Worm (Caenorhabditis elegans) whole organism, L4 larva: ENCODE data around the gene hda-11.

ENCODE experiments used
- D1046.2 ChIP-seq: fragments of 200-800 bp; sonication (Bioruptor generic); IDR thresholded peaks from 2 replicates; pipeline ENCODE4 v1.3.6; 2022; ENCODE audit warnings: missing genetic modification characterization, missing compliant biosample characterization
- F26F4.8 ChIP-seq: fragments of 200-800 bp; sonication (Bioruptor generic); conservative IDR thresholded peaks from 2 replicates; pipeline ENCODE4 v1.3.6; 2022; ENCODE audit warnings: missing genetic modification characterization, missing compliant biosample characterization
- F37D6.2 ChIP-seq: sonication (generic microtip); optimal IDR thresholded peaks from 2 replicates; lab custom pipeline; 2016; ENCODE audit warnings: mild to moderate bottlenecking, missing genetic modification characterization, missing compliant biosample characterization
- F44E2.7 ChIP-seq: fragments of 200-800 bp; sonication (Bioruptor generic); IDR thresholded peaks from 2 replicates; pipeline ENCODE4 v2.1.2; 2022; ENCODE audit warnings: missing genetic modification characterization, missing compliant biosample characterization
- T20F7.1 ChIP-seq: fragments of 200-800 bp; sonication (Bioruptor generic); optimal IDR thresholded peaks from 2 replicates; lab custom pipeline; 2018; ENCODE audit warnings: mild to moderate bottlenecking, missing genetic modification characterization, missing compliant biosample characterization
- Y105C5A.15 ChIP-seq: fragments of 200-800 bp; sonication (Bioruptor generic); IDR thresholded peaks from 2 replicates; pipeline ENCODE4 v1.3.6; 2022; ENCODE audit warnings: missing genetic modification characterization, missing compliant biosample characterization
- ZK546.5 ChIP-seq, 2 experiments: sonication (generic microtip); optimal IDR thresholded peaks; 2 replicates each; lab custom pipeline; 2017; ENCODE audit warnings: missing biosample characterization in 2 of 2, missing genetic modification characterization in 2 of 2
- aha-1 ChIP-seq: fragments of 150-350 bp; peaks from one replicate; lab custom pipeline; 2014; ENCODE audit warnings: missing biosample characterization, missing genetic modification characterization
- ama-1 ChIP-seq: fragments of 150-350 bp; optimal IDR thresholded peaks from 2 replicates; lab custom pipeline; 2014; ENCODE audit warnings: inconsistent platforms, mixed read lengths
- ceh-28 ChIP-seq: fragments of 150-350 bp; optimal IDR thresholded peaks from 2 replicates; lab custom pipeline; 2014; ENCODE audit warnings: missing biosample characterization, missing genetic modification reagents, missing genetic modification characterization
- ceh-62 ChIP-seq: sonication (generic microtip); optimal IDR thresholded peaks from 2 replicates; lab custom pipeline; 2017; ENCODE audit warnings: missing biosample characterization, missing genetic modification characterization
- ctbp-1 ChIP-seq: fragments of 200-800 bp; sonication (Bioruptor generic); IDR thresholded peaks from 2 replicates; pipeline ENCODE4 v1.3.6; 2022; ENCODE audit warnings: missing genetic modification reagents, missing genetic modification characterization, missing compliant biosample characterization
- daf-12 ChIP-seq: fragments of 150-350 bp; optimal IDR thresholded peaks from 2 replicates; lab custom pipeline; 2014; ENCODE audit warnings: missing biosample characterization, missing genetic modification reagents, missing genetic modification characterization
- daf-16 ChIP-seq, 3 experiments: sonication (generic microtip); optimal IDR thresholded peaks; 2 replicates each; lab custom pipeline; 2016 to 2017; ENCODE audit warnings: missing genetic modification characterization in 3 of 3, missing genetic modification reagents in 3 of 3, mild to moderate bottlenecking in 2 of 3, missing compliant biosample characterization in 2 of 3, missing biosample characterization in 1 of 3, moderate library complexity in 1 of 3
- daf-19 ChIP-seq: fragments of 200-800 bp; sonication (Bioruptor generic); conservative IDR thresholded peaks from 2 replicates; pipeline ENCODE4 v1.3.6; 2022; ENCODE audit warnings: missing genetic modification characterization, missing compliant biosample characterization
- dmd-6 ChIP-seq: fragments of 200-800 bp; sonication (Bioruptor generic); IDR thresholded peaks from 2 replicates; pipeline ENCODE4 v1.3.6; 2022; ENCODE audit warnings: missing genetic modification reagents, missing genetic modification characterization, missing compliant biosample characterization
- dmd-9 ChIP-seq: fragments of 200-800 bp; sonication (Bioruptor generic); IDR thresholded peaks from 2 replicates; pipeline ENCODE4 v1.3.6; 2022; ENCODE audit warnings: missing genetic modification reagents, missing genetic modification characterization, missing compliant biosample characterization
- duxl-1 ChIP-seq: sonication (generic microtip); optimal IDR thresholded peaks from 2 replicates; lab custom pipeline; 2016; ENCODE audit warnings: mild to moderate bottlenecking, missing genetic modification characterization, moderate library complexity, missing compliant biosample characterization; ENCODE audit not compliant: poor library complexity
- dve-1 ChIP-seq: sonication (generic microtip); optimal IDR thresholded peaks from 2 replicates; lab custom pipeline; 2017; ENCODE audit warnings: antibody characterized with exemption, mild to moderate bottlenecking, missing genetic modification characterization, missing compliant biosample characterization; ENCODE audit not compliant: insufficient read depth
- hlh-11 ChIP-seq: fragments of 200-800 bp; sonication (Bioruptor generic); optimal IDR thresholded peaks from 2 replicates; lab custom pipeline; 2018; ENCODE audit warnings: mild to moderate bottlenecking, missing genetic modification characterization, missing compliant biosample characterization
- hmg-1.1 ChIP-seq: fragments of 200-800 bp; sonication (Bioruptor generic); IDR thresholded peaks from 2 replicates; pipeline ENCODE4 v1.3.6; 2022; ENCODE audit warnings: missing genetic modification reagents, missing genetic modification characterization, missing compliant biosample characterization
- lim-7 ChIP-seq: fragments of 200-800 bp; sonication (Bioruptor generic); IDR thresholded peaks from 2 replicates; pipeline ENCODE4 v1.3.6; 2022; ENCODE audit warnings: missing genetic modification characterization, missing compliant biosample characterization
- lin-29 ChIP-seq: fragments of 200-800 bp; sonication (Bioruptor generic); IDR thresholded peaks from 2 replicates; pipeline ENCODE4 v1.3.6; 2022; ENCODE audit warnings: missing genetic modification reagents, missing genetic modification characterization, missing compliant biosample characterization
- lsy-2 ChIP-seq, 2 experiments: fragments of 150-350 bp in 1 of 2; sonication (generic microtip) in 1 of 2; optimal IDR thresholded peaks; 2 replicates each; lab custom pipeline; 2014 to 2017; ENCODE audit warnings: missing biosample characterization in 2 of 2, missing genetic modification characterization in 2 of 2
- madf-9 ChIP-seq: fragments of 200-800 bp; sonication (Bioruptor generic); conservative IDR thresholded peaks from 2 replicates; pipeline ENCODE4 v1.3.6; 2022; ENCODE audit warnings: missing genetic modification reagents, missing genetic modification characterization, missing compliant biosample characterization
- mdl-1 ChIP-seq, 2 experiments: fragments of 150-350 bp in 1 of 2; sonication (generic microtip) in 1 of 2; optimal IDR thresholded peaks; 2 replicates each; lab custom pipeline; 2014 to 2017; ENCODE audit warnings: missing biosample characterization in 2 of 2, missing genetic modification characterization in 2 of 2
- nhr-102 ChIP-seq: sonication (generic microtip); optimal IDR thresholded peaks from 2 replicates; lab custom pipeline; 2016; ENCODE audit warnings: mild to moderate bottlenecking, missing genetic modification characterization, moderate library complexity, missing compliant biosample characterization
- nhr-25 ChIP-seq: sonication (generic microtip); optimal IDR thresholded peaks from 2 replicates; lab custom pipeline; 2017; ENCODE audit warnings: missing genetic modification characterization, mild to moderate bottlenecking, missing compliant biosample characterization, antibody characterized with exemption, moderate library complexity, borderline replicate concordance; ENCODE audit not compliant: insufficient read depth
- nhr-28 ChIP-seq: fragments of 150-350 bp; optimal IDR thresholded peaks from 2 replicates; lab custom pipeline; 2014; ENCODE audit warnings: missing biosample characterization, missing genetic modification characterization
- nhr-76 ChIP-seq: fragments of 150-350 bp; optimal IDR thresholded peaks from 2 replicates; lab custom pipeline; 2014; ENCODE audit warnings: missing biosample characterization, missing genetic modification characterization
- nhr-77 ChIP-seq: fragments of 150-350 bp; optimal IDR thresholded peaks from 2 replicates; lab custom pipeline; 2014; ENCODE audit warnings: missing biosample characterization, missing genetic modification characterization
- php-3 ChIP-seq: fragments of 200-800 bp; sonication (Bioruptor generic); IDR thresholded peaks from 2 replicates; pipeline ENCODE4 v1.3.6; 2022; ENCODE audit warnings: missing genetic modification reagents, missing genetic modification characterization, missing compliant biosample characterization
- pqm-1 ChIP-seq: sonication (generic microtip); optimal IDR thresholded peaks from 2 replicates; lab custom pipeline; 2017; ENCODE audit warnings: missing biosample characterization, missing genetic modification characterization
- saeg-2 ChIP-seq: fragments of 200-800 bp; sonication (Bioruptor generic); IDR thresholded peaks from 2 replicates; pipeline ENCODE4 v1.3.6; 2022; ENCODE audit warnings: missing genetic modification reagents, missing genetic modification characterization, missing compliant biosample characterization
- skn-1 ChIP-seq: fragments of 150-350 bp; optimal IDR thresholded peaks from 2 replicates; lab custom pipeline; 2014; ENCODE audit warnings: missing biosample characterization, missing genetic modification characterization
- snpc-4 ChIP-seq: fragments of 150-350 bp; optimal IDR thresholded peaks from 2 replicates; lab custom pipeline; 2014; ENCODE audit warnings: missing biosample characterization, missing genetic modification characterization
- tag-97 ChIP-seq: fragments of 200-800 bp; sonication (Bioruptor generic); IDR thresholded peaks from 2 replicates; pipeline ENCODE4 v1.3.6; 2022; ENCODE audit warnings: missing genetic modification characterization, missing compliant biosample characterization
- tra-1 ChIP-seq: fragments of 200-800 bp; sonication (Bioruptor generic); IDR thresholded peaks from 2 replicates; pipeline ENCODE4 v1.3.6; 2022; ENCODE audit warnings: missing genetic modification reagents, missing genetic modification characterization, missing compliant biosample characterization
- unc-62 ChIP-seq, 3 experiments: fragments of 150-350 bp in 1 of 3; sonication (generic microtip); optimal IDR thresholded peaks in 2 of 3; peaks in 1 of 3; 1 replicate in 1 of 3; 2 replicates in 2 of 3; lab custom pipeline; 2014 to 2017; ENCODE audit warnings: missing biosample characterization in 3 of 3, missing genetic modification characterization in 3 of 3, missing genetic modification reagents in 3 of 3, missing genotype in 1 of 3
- zag-1 ChIP-seq: fragments of 150-350 bp; optimal IDR thresholded peaks from 2 replicates; lab custom pipeline; 2014; ENCODE audit warnings: missing biosample characterization, missing genetic modification characterization
- zfp-3 ChIP-seq: fragments of 200-800 bp; sonication (Bioruptor generic); conservative IDR thresholded peaks from 2 replicates; pipeline ENCODE4 v1.3.6; 2022; ENCODE audit warnings: missing genetic modification reagents, missing genetic modification characterization, missing compliant biosample characterization

The hda-11 gene

DNA sequence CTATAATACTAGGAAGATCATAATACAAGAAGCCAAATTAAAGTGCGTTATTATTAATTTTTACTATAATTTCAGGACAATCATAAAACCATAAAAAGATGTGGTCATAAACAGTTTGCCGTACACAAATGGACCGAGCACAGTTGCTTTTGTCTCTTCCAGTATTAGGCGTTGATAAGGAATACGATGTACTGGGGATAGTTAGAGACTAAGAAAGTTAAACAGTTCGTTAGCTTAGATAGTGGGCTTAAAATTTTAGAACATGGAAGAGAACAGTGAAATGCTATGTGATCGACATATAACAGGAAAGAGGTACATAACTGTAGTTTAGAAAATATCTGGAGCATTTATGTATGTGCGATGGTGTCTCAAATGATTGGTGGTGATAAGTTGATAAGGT is 40.6 kb upstream of the hda-11 start (continued):
- TF ChIP-seq nhr-25 (tag; lab: Kevin White, UChicago) (no peak), lim-7 (GFP tag; lab: Robert Waterston, UW) (no peak), aha-1 (tag; lab: Kevin White, UChicago) (peak; percentile 94)

ce11 chrV:10489998-10490397 is 36.0 kb upstream of the hda-11 start, which contains the start of gene ncx-5:
TSS of gene ncx-5 (minus strand) at chrV:10490098.
- TF ChIP-seq snpc-4 (tag; lab: Kevin White, UChicago) (no peak), ceh-62 (tag; lab: Kevin White, UChicago) (no peak), madf-9 (GFP tag; lab: Robert Waterston, UW) (no peak), dve-1 (no peak), saeg-2 (GFP tag; lab: Robert Waterston, UW) (no peak), hlh-11 (tag; lab: Kevin White, UChicago) (no peak), ctbp-1 (GFP tag; lab: Robert Waterston, UW) (no peak), F26F4.8 (no peak), ceh-28 (tag; lab: Kevin White, UChicago) (no peak), php-3 (no peak), nhr-76 (tag; lab: Kevin White, UChicago) (no peak), tag-97 (GFP tag; lab: Robert Waterston, UW) (no peak), mdl-1 (tag; optimal IDR thresholded peaks at IDR 0.05; lab: Kevin White, UChicago) (no peak), skn-1 (tag; lab: Kevin White, UChicago) (no peak), ama-1 (lab: Kevin White, UChicago) (no peak)

DNA sequence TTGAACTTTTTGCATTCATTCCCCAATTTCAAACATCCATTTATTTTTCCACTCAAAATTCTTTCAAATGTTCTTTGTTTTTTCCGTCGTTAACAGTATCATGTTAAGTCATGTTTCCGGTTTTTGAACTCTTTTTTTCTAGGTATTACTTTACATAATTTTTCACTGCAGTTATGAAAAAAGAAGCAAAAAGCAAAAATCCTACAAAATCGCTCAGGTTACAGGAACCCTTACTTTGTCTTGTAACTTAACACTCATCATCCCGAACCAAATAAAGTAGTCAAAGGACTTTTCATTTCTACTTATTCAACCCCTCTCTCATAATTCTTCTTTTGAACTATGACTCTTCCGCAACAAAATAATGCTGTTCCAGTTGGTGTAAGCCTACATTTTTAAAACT is 34.5 kb upstream of the hda-11 start, which contains the start of gene aqp-5:
Gene aqp-5, plus strand, starts transcription at position 301 of the 400 bp plus-strand sequence.
- TF ChIP-seq skn-1 (tag; lab: Kevin White, UChicago) (no peak), Y105C5A.15 (no peak), hlh-11 (tag; lab: Kevin White, UChicago) (no peak), lin-29 (no peak)
- TF ChIP-seq, all 104 proteins: peak for 0

- TF ChIP-seq dmd-6 (GFP tag; lab: Robert Waterston, UW), result peak; percentile 37; the same call in 1 of the 2 replicates
- TF ChIP-seq nhr-28 (tag; lab: Kevin White, UChicago), result peak; percentile 97
- TF ChIP-seq aha-1 (tag; lab: Kevin White, UChicago), result peak; percentile 81
- TF ChIP-seq pqm-1, result peak; percentile 74
- TF ChIP-seq dve-1, result peak; percentile 62
- TF ChIP-seq hlh-11 (tag; lab: Kevin White, UChicago), result peak; percentile 56
- TF ChIP-seq daf-16 (GFP tag; optimal IDR thresholded peaks at IDR 0.05; lab: Kevin White, UChicago), result no peak
- peak; percentile 63 for TF ChIP-seq daf-16 (tag; optimal IDR thresholded peaks at IDR 0.05; lab: Kevin White, UChicago)
- peak; percentile 54 for TF ChIP-seq nhr-77
- no peak for TF ChIP-seq duxl-1 (tag; lab: Kevin White, UChicago)
- no peak for TF ChIP-seq zfp-3 (GFP tag; lab: Robert Waterston, UW)
- TF ChIP-seq php-3, result 0 out of 2 replicates have a peak, but pooled peaks have one; percentile 11
Observed at ce11 chrV:10493150-10493549, 32.8 kb upstream of the hda-11 start, which contains the start of gene ugt-33. TSS of gene ugt-33 (plus strand) at chrV:10493409.

DNA sequence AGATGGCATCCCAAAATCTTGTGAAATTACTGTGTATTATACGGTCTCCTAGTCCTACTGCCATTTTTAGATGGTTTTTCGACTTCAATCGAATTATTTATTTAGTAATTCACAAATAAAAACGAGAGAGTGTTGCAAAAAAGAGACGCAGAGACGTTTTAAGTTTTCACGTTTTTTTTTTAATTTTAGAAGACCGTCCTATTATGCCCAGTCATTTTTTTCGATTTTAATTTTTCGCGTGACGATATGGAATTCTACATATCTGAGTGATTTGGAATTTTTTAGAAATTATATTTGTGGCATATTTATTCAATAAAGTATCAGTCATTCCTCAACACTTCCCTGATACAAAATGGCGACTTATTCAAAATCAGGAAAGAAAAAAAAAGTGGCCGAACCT is 29.3 kb upstream of the hda-11 start, which contains the start of gene C35A5.4:
Gene C35A5.4, plus strand, starts transcription at position 301 of the 400 bp plus-strand sequence.
- TF ChIP-seq ceh-62 (tag; lab: Kevin White, UChicago) (no peak), ZK546.5 (tag; optimal IDR thresholded peaks at IDR 0.05; lab: Kevin White, UChicago) (no peak), madf-9 (GFP tag; lab: Robert Waterston, UW) (no peak), unc-62 (GFP tag; optimal IDR thresholded peaks at IDR 0.05 in 1 of 2; lab: Kevin White, UChicago) (peak in 1 of 2 experiments; percentile 28), unc-62 (tag; optimal IDR thresholded peaks at IDR 0.05; lab: Kevin White, UChicago) (no peak)

DNA sequence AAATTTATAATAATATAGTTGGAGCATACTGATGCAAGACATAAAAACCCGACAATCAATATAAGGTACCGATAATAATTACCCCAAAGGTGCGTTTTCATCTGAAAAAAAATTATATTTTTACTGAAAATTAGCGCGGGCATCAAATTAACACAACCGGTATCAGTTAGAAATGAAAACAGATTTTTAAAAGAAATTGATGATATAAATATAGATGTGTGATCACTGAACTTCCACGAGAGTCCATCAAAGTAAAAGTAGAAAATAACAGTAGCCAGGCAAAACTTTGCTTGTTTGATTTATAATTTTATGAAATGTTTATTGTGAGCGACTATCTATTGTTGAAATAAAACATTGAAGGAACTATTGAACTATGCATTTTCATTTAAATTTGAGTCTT is 24.7 kb upstream of the hda-11 start, which contains the start of gene C35A5.3:
Gene C35A5.3, minus strand, starts transcription at position 101 of the 400 bp plus-strand sequence.
- TF ChIP-seq T20F7.1 (no peak), mdl-1 (tag; optimal IDR thresholded peaks at IDR 0.05; lab: Kevin White, UChicago) (no peak), dmd-9 (GFP tag; lab: Robert Waterston, UW) (no peak), tra-1 (GFP tag; lab: Robert Waterston, UW) (no peak), lsy-2 (tag; optimal IDR thresholded peaks at IDR 0.05; lab: Kevin White, UChicago) (no peak), D1046.2 (GFP tag; lab: Robert Waterston, UW) (no peak), hmg-1.1 (GFP tag; lab: Robert Waterston, UW) (no peak), zag-1 (tag; lab: Kevin White, UChicago) (no peak), F44E2.7 (GFP tag; lab: Robert Waterston, UW) (no peak), nhr-102 (tag; lab: Kevin White, UChicago) (no peak), daf-12 (no peak), F37D6.2 (tag; lab: Kevin White, UChicago) (no peak), daf-19 (GFP tag; lab: Robert Waterston, UW) (no peak)
